Worm (Caenorhabditis elegans) whole organism, L1 larva: ENCODE measurements around the gene str-153.
A peak's percentile ranks its signal among the peaks of the same experiment; 100 is the strongest.

Experiments
- C16A3.4 ChIP-seq: fragments of 150-350 bp; optimal IDR thresholded peaks from 2 replicates; lab custom pipeline; 2014; ENCODE audit warnings: missing biosample characterization, missing genetic modification characterization
- aha-1 ChIP-seq: fragments of 150-350 bp; optimal IDR thresholded peaks from 2 replicates; lab custom pipeline; 2014; ENCODE audit warnings: missing biosample characterization, missing genetic modification characterization
- aly-2 ChIP-seq: fragments of 150-350 bp; optimal IDR thresholded peaks from 2 replicates; lab custom pipeline; 2014; ENCODE audit warnings: missing biosample characterization, missing genetic modification characterization
- ceh-88 ChIP-seq: fragments of 200-800 bp; sonication (Bioruptor generic); IDR thresholded peaks from 2 replicates; pipeline ENCODE4 v1.3.6; 2022; ENCODE audit warnings: missing genetic modification characterization, missing compliant biosample characterization
- ceh-90 ChIP-seq: sonication (generic microtip); optimal IDR thresholded peaks from 2 replicates; lab custom pipeline; 2016; ENCODE audit warnings: missing genetic modification characterization, missing compliant biosample characterization
- dpl-1 ChIP-seq, 3 experiments: fragments of 150-350 bp in 2 of 3; sonication (generic microtip) in 1 of 3; optimal IDR thresholded peaks; 2 replicates each; lab custom pipeline; 2014 to 2017; ENCODE audit warnings: missing biosample characterization in 3 of 3, missing genetic modification characterization in 3 of 3, missing genetic modification reagents in 3 of 3
- efl-1 ChIP-seq, 4 experiments: fragments of 150-350 bp; optimal IDR thresholded peaks in 3 of 4; peaks in 1 of 4; 1 replicate in 1 of 4; 2 replicates in 3 of 4; lab custom pipeline; 2014; ENCODE audit warnings: missing biosample characterization in 2 of 4, missing genetic modification characterization in 2 of 4, missing genetic modification reagents in 2 of 4
- egl-13 ChIP-seq: sonication (generic microtip); optimal IDR thresholded peaks from 2 replicates; lab custom pipeline; 2016; ENCODE audit warnings: missing genotype, missing genetic modification reagents, missing genetic modification characterization, missing compliant biosample characterization
- elt-2 ChIP-seq: sonication (generic microtip); optimal IDR thresholded peaks from 2 replicates; lab custom pipeline; 2016; ENCODE audit warnings: missing genetic modification characterization, mild to moderate bottlenecking, inconsistent platforms, missing compliant biosample characterization, missing genetic modification reagents
- fkh-10 ChIP-seq: sonication (generic microtip); optimal IDR thresholded peaks from 2 replicates; lab custom pipeline; 2017; ENCODE audit warnings: missing biosample characterization, missing genetic modification reagents, missing genetic modification characterization
- fos-1 ChIP-seq: fragments of 150-350 bp; optimal IDR thresholded peaks from 2 replicates; lab custom pipeline; 2014; ENCODE audit warnings: missing biosample characterization, missing genetic modification characterization
- grh-1 ChIP-seq: fragments of 200-800 bp; sonication (Bioruptor generic); IDR thresholded peaks from 2 replicates; pipeline ENCODE4 v1.3.6; 2022; ENCODE audit warnings: missing genetic modification reagents, missing genetic modification characterization, missing compliant biosample characterization
- hlh-4 ChIP-seq: sonication (generic microtip); optimal IDR thresholded peaks from 2 replicates; lab custom pipeline; 2016; ENCODE audit warnings: mild to moderate bottlenecking, missing genetic modification characterization, missing compliant biosample characterization
- jun-1 ChIP-seq: fragments of 150-350 bp; optimal IDR thresholded peaks from 2 replicates; lab custom pipeline; 2014; ENCODE audit warnings: missing biosample characterization, missing genetic modification reagents, missing genetic modification characterization
- lin-35 ChIP-seq, 2 experiments: fragments of 150-350 bp; optimal IDR thresholded peaks; 2 replicates each; lab custom pipeline; 2014; ENCODE audit warnings: missing biosample characterization in 2 of 2, missing genetic modification characterization in 2 of 2, missing genetic modification reagents in 2 of 2
- mab-9 ChIP-seq: fragments of 200-800 bp; sonication (Bioruptor generic); IDR thresholded peaks from 2 replicates; pipeline ENCODE4 v1.3.6; 2022; ENCODE audit warnings: missing genetic modification reagents, missing genetic modification characterization, missing compliant biosample characterization
- mdl-1 ChIP-seq, 2 experiments: fragments of 150-350 bp; optimal IDR thresholded peaks; 2 replicates each; lab custom pipeline; 2014 to 2017; ENCODE audit warnings: missing biosample characterization in 2 of 2, missing genetic modification characterization in 2 of 2, inconsistent platforms in 1 of 2
- nhr-11 ChIP-seq: fragments of 150-350 bp; optimal IDR thresholded peaks from 2 replicates; lab custom pipeline; 2014; ENCODE audit warnings: missing biosample characterization, missing genetic modification characterization
- nhr-19 ChIP-seq: fragments of 200-800 bp; sonication (Bioruptor generic); conservative IDR thresholded peaks from 2 replicates; pipeline ENCODE4 v1.3.6; 2022; ENCODE audit warnings: missing genetic modification characterization, missing compliant biosample characterization
- nhr-20 ChIP-seq: sonication (generic microtip); optimal IDR thresholded peaks from 2 replicates; lab custom pipeline; 2016; ENCODE audit warnings: mild to moderate bottlenecking, missing genetic modification characterization, missing compliant biosample characterization
- nhr-237 ChIP-seq: fragments of 150-350 bp; optimal IDR thresholded peaks from 2 replicates; lab custom pipeline; 2014; ENCODE audit warnings: missing biosample characterization, missing genetic modification characterization
- nhr-47 ChIP-seq: sonication (generic microtip); optimal IDR thresholded peaks from 2 replicates; lab custom pipeline; 2016; ENCODE audit warnings: mild to moderate bottlenecking, missing genetic modification characterization, moderate library complexity, missing compliant biosample characterization
- nhr-85 ChIP-seq: sonication (generic microtip); peaks from one replicate; lab custom pipeline; 2016; ENCODE audit warnings: missing genetic modification characterization, inconsistent platforms, missing compliant biosample characterization
- nhr-90 ChIP-seq: sonication (generic microtip); optimal IDR thresholded peaks from 2 replicates; lab custom pipeline; 2016; ENCODE audit warnings: mild to moderate bottlenecking, missing genetic modification characterization, missing compliant biosample characterization; ENCODE audit not compliant: poor library complexity
- pag-3 ChIP-seq: sonication (generic microtip); optimal IDR thresholded peaks from 2 replicates; lab custom pipeline; 2017; ENCODE audit warnings: missing genetic modification characterization, mild to moderate bottlenecking, missing compliant biosample characterization, antibody characterized with exemption, borderline replicate concordance; ENCODE audit not compliant: insufficient read depth
- skn-1 ChIP-seq: fragments of 150-350 bp; optimal IDR thresholded peaks from 2 replicates; lab custom pipeline; 2014; ENCODE audit warnings: missing biosample characterization, missing genetic modification characterization
- snpc-4 ChIP-seq: fragments of 150-350 bp; optimal IDR thresholded peaks from 2 replicates; lab custom pipeline; 2014; ENCODE audit warnings: missing biosample characterization, missing genetic modification characterization
- sptf-1 ChIP-seq: fragments of 150-350 bp; optimal IDR thresholded peaks from 2 replicates; lab custom pipeline; 2014; ENCODE audit warnings: missing biosample characterization, missing genetic modification characterization
- swsn-7 ChIP-seq: sonication (generic microtip); optimal IDR thresholded peaks from 2 replicates; lab custom pipeline; 2016; ENCODE audit warnings: missing genetic modification characterization, missing compliant biosample characterization
- tbx-2 ChIP-seq: sonication (generic microtip); optimal IDR thresholded peaks from 2 replicates; lab custom pipeline; 2016; ENCODE audit warnings: missing genetic modification characterization, missing compliant biosample characterization
- tlp-1 ChIP-seq: fragments of 150-350 bp; optimal IDR thresholded peaks from 2 replicates; lab custom pipeline; 2014; ENCODE audit warnings: missing biosample characterization, missing genetic modification characterization
- unc-130 ChIP-seq: fragments of 150-350 bp; optimal IDR thresholded peaks from 2 replicates; lab custom pipeline; 2017; ENCODE audit warnings: missing biosample characterization, missing genetic modification characterization, inconsistent platforms
- unc-62 ChIP-seq: fragments of 150-350 bp; optimal IDR thresholded peaks from 2 replicates; lab custom pipeline; 2014; ENCODE audit warnings: missing biosample characterization, missing genetic modification reagents, missing genetic modification characterization
- unc-86 ChIP-seq: sonication (generic microtip); optimal IDR thresholded peaks from 2 replicates; lab custom pipeline; 2016; ENCODE audit warnings: missing genetic modification characterization, missing compliant biosample characterization
- xbp-1 ChIP-seq: sonication (generic microtip); optimal IDR thresholded peaks from 2 replicates; lab custom pipeline; 2016; ENCODE audit warnings: missing genetic modification characterization, missing compliant biosample characterization
- zip-4 ChIP-seq: fragments of 200-800 bp; sonication (Bioruptor generic); optimal IDR thresholded peaks from 2 replicates; lab custom pipeline; 2018; ENCODE audit warnings: mild to moderate bottlenecking, missing genetic modification characterization, moderate library complexity, missing compliant biosample characterization
- ztf-4 ChIP-seq: fragments of 150-350 bp; optimal IDR thresholded peaks from 2 replicates; lab custom pipeline; 2014; ENCODE audit warnings: missing biosample characterization, missing genetic modification characterization

Gene str-153

DNA sequence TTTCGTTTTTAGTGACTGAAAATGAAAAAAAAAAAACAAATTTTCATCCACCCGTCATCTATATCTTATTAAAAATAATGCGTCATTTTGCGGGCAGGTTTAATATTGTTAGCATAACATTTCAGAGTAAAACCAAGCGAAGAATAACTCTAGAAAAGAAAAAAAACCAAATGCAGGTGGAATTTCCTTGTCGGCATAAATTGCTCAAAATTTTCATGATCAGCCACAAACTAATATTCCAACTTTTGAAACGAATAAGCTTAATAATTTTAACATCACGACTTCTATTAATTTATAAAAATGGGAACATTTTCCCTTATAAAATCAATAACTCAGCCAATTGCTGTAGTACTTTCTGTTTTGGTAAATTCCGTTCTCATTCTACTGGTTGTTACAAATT lies 18.5 kb upstream of the str-153 start, which contains the start of gene str-155:
Gene str-155 (plus strand): TSS at position 301 of the 400 bp plus-strand sequence.
- no peak for TF ChIP-seq ceh-90 (tag; lab: Kevin White, UChicago)

- TF ChIP-seq dpl-1 (GFP tag; optimal IDR thresholded peaks at IDR 0.05; lab: Kevin White, UChicago) (no peak), ztf-4 (tag; lab: Kevin White, UChicago) (no peak), xbp-1 (tag; lab: Kevin White, UChicago) (no peak), ceh-88 (GFP tag; lab: Robert Waterston, UW) (no peak), C16A3.4 (tag; lab: Kevin White, UChicago) (no peak), tbx-2 (no peak), nhr-237 (tag; lab: Kevin White, UChicago) (no peak), aly-2 (no peak), elt-2 (tag; lab: Kevin White, UChicago) (no peak), mab-9 (GFP tag; lab: Robert Waterston, UW) (no peak), nhr-47 (tag; lab: Kevin White, UChicago) (no peak), jun-1 (tag; lab: Kevin White, UChicago) (no peak), grh-1 (GFP tag; lab: Robert Waterston, UW) (no peak), ceh-90 (tag; lab: Kevin White, UChicago) (no peak), unc-86 (no peak), fkh-10 (GFP tag; lab: Kevin White, UChicago) (no peak), aha-1 (tag; lab: Kevin White, UChicago) (no peak)
These were observed 16.4 kb upstream of the str-153 start, which contains the start of gene str-158 for ce11 chrIV:4917774-4918173. str-158 (plus strand) TSS chrIV:4918074.

ce11 chrIV:4930045-4930444 lies 4.2 kb upstream of the str-153 start, which contains the start of gene Y9C9A.8:
Y9C9A.8 (plus strand) TSS chrIV:4930345.
- TF ChIP-seq tlp-1 (no peak), unc-62 (GFP tag; lab: Kevin White, UChicago) (no peak), pag-3 (tag; lab: Kevin White, UChicago) (no peak), zip-4 (no peak), unc-130 (tag; lab: Kevin White, UChicago) (no peak), lin-35 (GFP tag; optimal IDR thresholded peaks at IDR 0.05; lab: Kevin White, UChicago) (no peak), sptf-1 (no peak), nhr-47 (tag; lab: Kevin White, UChicago) (no peak), hlh-4 (tag; lab: Kevin White, UChicago) (no peak), mdl-1 (tag; optimal IDR thresholded peaks at IDR 0.05; lab: Kevin White, UChicago) (no peak)

- TF ChIP-seq nhr-47 (tag; lab: Kevin White, UChicago) (peak; percentile 40), nhr-20 (peak; percentile 8), skn-1 (tag; lab: Kevin White, UChicago) (no peak), nhr-90 (tag; lab: Kevin White, UChicago) (peak; percentile 62), egl-13 (tag; lab: Kevin White, UChicago) (no peak), efl-1 (optimal IDR thresholded peaks at IDR 0.05; lab: Kevin White, UChicago) (peak in 1 of 2 experiments; percentile 8), efl-1 (GFP tag; optimal IDR thresholded peaks at IDR 0.05 in 1 of 2; lab: Kevin White, UChicago) (no peak), lin-35 (GFP tag; optimal IDR thresholded peaks at IDR 0.05; lab: Kevin White, UChicago) (peak in 1 of 2 experiments; percentile 2), grh-1 (GFP tag; lab: Robert Waterston, UW) (0 out of 2 replicates have a peak, but pooled peaks have one; percentile 28), swsn-7 (tag; lab: Kevin White, UChicago) (no peak), snpc-4 (peak; percentile 96), nhr-11 (no peak), nhr-19 (peak; percentile 36; the same call in 1 of the 2 replicates), nhr-85 (tag; lab: Kevin White, UChicago) (peak; percentile 19), C16A3.4 (tag; lab: Kevin White, UChicago) (no peak), unc-62 (GFP tag; lab: Kevin White, UChicago) (no peak), fkh-10 (GFP tag; lab: Kevin White, UChicago) (no peak), fos-1 (no peak), zip-4 (peak; percentile 32)
These were observed 3.4 kb upstream of the str-153 start for ce11 chrIV:4930754-4931322.
